Fruit fly (Drosophila melanogaster) whole organism, embryonic: ENCODE measurements around the gene tral.

Source experiments
- ATbp ChIP-seq: fragments of 200-800 bp; sonication (Bioruptor generic); optimal IDR thresholded peaks from 2 replicates; lab custom pipeline; 2017; ENCODE audit warnings: missing biosample characterization, mild to moderate bottlenecking, missing genetic modification characterization, missing genetic modification reagents
- CG17912 ChIP-seq: fragments of 200-800 bp; sonication (Bioruptor generic); optimal IDR thresholded peaks from 2 replicates; lab custom pipeline; 2018; ENCODE audit warnings: missing biosample characterization, mild to moderate bottlenecking, missing genetic modification characterization
- Dad ChIP-seq: fragments of 200-800 bp; sonication (Bioruptor generic); optimal IDR thresholded peaks from 3 replicates; lab custom pipeline; 2016; ENCODE audit warnings: missing biosample characterization, missing genetic modification characterization
- Dll ChIP-seq: fragments of 200-800 bp; sonication (Bioruptor generic); IDR thresholded peaks from 4 replicates; pipeline ENCODE4 v1.3.6; 2022; ENCODE audit warnings: missing biosample characterization, missing genetic modification characterization; ENCODE audit not compliant: partially characterized antibody

DNA sequence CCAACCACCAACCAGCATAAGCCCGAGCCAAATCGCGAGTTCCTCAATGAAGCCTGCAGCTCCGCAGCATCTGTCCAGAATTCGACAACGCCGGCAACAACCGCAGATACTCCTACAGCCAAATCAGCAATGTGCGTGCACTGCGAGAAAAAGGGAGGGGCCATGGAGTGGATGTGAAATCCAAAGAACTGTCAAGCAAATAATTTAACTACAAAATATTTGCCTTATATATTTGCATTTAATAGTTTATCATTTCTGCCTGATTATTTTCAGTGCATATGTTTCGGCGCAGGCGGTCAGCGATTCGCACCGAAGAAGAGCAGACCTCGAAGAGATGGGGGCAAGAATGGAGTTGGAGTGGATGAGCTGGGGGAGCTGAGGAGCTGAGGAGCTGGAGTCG is 36.8 kb downstream of the tral start:
- no peak for TF ChIP-seq ATbp (GFP tag; lab: Kevin White, UChicago)
- no peak for TF ChIP-seq CG17912 (GFP tag; lab: Kevin White, UChicago)
- no peak for TF ChIP-seq Dad (GFP tag; lab: Kevin White, UChicago)
- no peak for TF ChIP-seq Dll (GFP tag; lab: Robert Waterston, UW)
